Fruit fly (Drosophila melanogaster) whole organism, embryonic: ENCODE results near the gene uncNacbeta.

Experiments used
- Adf1 ChIP-seq: fragments of 200-800 bp; sonication (Bioruptor generic); IDR thresholded peaks from 2 replicates; pipeline ENCODE4 v1.3.6; 2022; ENCODE audit warnings: missing biosample characterization, missing genetic modification characterization
- Antp ChIP-seq: fragments of 200-800 bp; sonication (Bioruptor generic); optimal IDR thresholded peaks from 3 replicates; lab custom pipeline; 2016; ENCODE audit warnings: missing biosample characterization, missing genetic modification characterization
- CG10366 ChIP-seq: fragments of 200-800 bp; sonication (Bioruptor generic); IDR thresholded peaks from 2 replicates; pipeline ENCODE4 v1.3.6; 2022; ENCODE audit warnings: missing biosample characterization, missing genetic modification characterization
- CG10565 ChIP-seq: fragments of 200-800 bp; sonication (Bioruptor generic); optimal IDR thresholded peaks from 3 replicates; lab custom pipeline; 2016; ENCODE audit warnings: missing biosample characterization, mild to moderate bottlenecking, missing genetic modification characterization
- CG11560 ChIP-seq: fragments of 200-800 bp; sonication (Bioruptor generic); IDR thresholded peaks from 3 replicates; pipeline ENCODE4 v1.3.6; 2022; ENCODE audit warnings: missing biosample characterization, missing genetic modification characterization
- CG14050 ChIP-seq: fragments of 200-800 bp; sonication (Bioruptor generic); IDR thresholded peaks from 3 replicates; pipeline ENCODE4 v1.3.6; 2022; ENCODE audit warnings: missing biosample characterization, missing genetic modification characterization
- CG14860 ChIP-seq: fragments of 200-800 bp; sonication (Bioruptor generic); IDR thresholded peaks from 3 replicates; pipeline ENCODE4 v1.3.6; 2022; ENCODE audit warnings: missing biosample characterization, missing genetic modification characterization; ENCODE audit not compliant: partially characterized antibody
- CG17568 ChIP-seq: fragments of 200-800 bp; sonication (Bioruptor generic); optimal IDR thresholded peaks from 2 replicates; lab custom pipeline; 2018; ENCODE audit warnings: missing biosample characterization, mild to moderate bottlenecking, missing genetic modification characterization, moderate library complexity
- CG17612 ChIP-seq: fragments of 200-800 bp; sonication (Bioruptor generic); IDR thresholded peaks from 2 replicates; pipeline ENCODE4 v1.3.6; 2022; ENCODE audit warnings: missing biosample characterization, missing genetic modification characterization
- CG18262 ChIP-seq: fragments of 200-800 bp; optimal IDR thresholded peaks from 3 replicates; lab custom pipeline; 2019; ENCODE audit warnings: missing biosample characterization, mild to moderate bottlenecking, missing genetic modification characterization, moderate library complexity
- CG30403 ChIP-seq: fragments of 200-800 bp; sonication (Bioruptor generic); optimal IDR thresholded peaks from 3 replicates; lab custom pipeline; 2016; ENCODE audit warnings: missing biosample characterization, missing genetic modification characterization
- CG31365 ChIP-seq: fragments of 200-800 bp; sonication (Bioruptor generic); optimal IDR thresholded peaks from 2 replicates; lab custom pipeline; 2018; ENCODE audit warnings: missing biosample characterization, mild to moderate bottlenecking, missing genetic modification characterization
- CG3838 ChIP-seq: fragments of 200-800 bp; sonication (Bioruptor generic); optimal IDR thresholded peaks from 3 replicates; lab custom pipeline; 2016; ENCODE audit warnings: missing biosample characterization, missing genetic modification characterization
- CG4404 ChIP-seq: fragments of 200-800 bp; sonication (Bioruptor generic); IDR thresholded peaks from 2 replicates; pipeline ENCODE4 v1.3.6; 2022; ENCODE audit warnings: missing biosample characterization, missing genetic modification characterization
- CG4707 ChIP-seq: fragments of 200-800 bp; sonication (Bioruptor generic); optimal IDR thresholded peaks from 2 replicates; lab custom pipeline; 2018; ENCODE audit warnings: missing biosample characterization, mild to moderate bottlenecking, missing genetic modification characterization, moderate library complexity
- CG7839 ChIP-seq: fragments of 200-800 bp; sonication (Bioruptor generic); optimal IDR thresholded peaks from 3 replicates; lab custom pipeline; 2018; ENCODE audit warnings: missing biosample characterization, mild to moderate bottlenecking, missing genetic modification characterization, moderate library complexity
- CG8944 ChIP-seq: fragments of 200-800 bp; sonication (Bioruptor generic); optimal IDR thresholded peaks from 3 replicates; lab custom pipeline; 2016; ENCODE audit warnings: missing biosample characterization, missing genetic modification characterization
- CG9215 ChIP-seq: fragments of 200-800 bp; sonication (Bioruptor generic); IDR thresholded peaks from 2 replicates; pipeline ENCODE4 v1.3.6; 2022; ENCODE audit warnings: missing biosample characterization, missing genetic modification characterization
- D ChIP-seq, 2 experiments: fragments of 200-800 bp in 1 of 2; fragments of >200 bp in 1 of 2; sonication (Bioruptor generic) in 1 of 2; optimal IDR thresholded peaks; 2 replicates in 1 of 2; 3 replicates in 1 of 2; lab custom pipeline; 2017; ENCODE audit warnings: mild to moderate bottlenecking in 1 of 2, missing biosample characterization in 1 of 2, missing genetic modification characterization in 1 of 2, missing genetic modification reagents in 1 of 2
- Dip3 ChIP-seq: fragments of 200-800 bp; sonication (Bioruptor generic); optimal IDR thresholded peaks from 3 replicates; lab custom pipeline; 2016; ENCODE audit warnings: missing biosample characterization, missing genetic modification characterization
- Eip74EF ChIP-seq, 2 experiments: fragments of 200-800 bp in 1 of 2; fragments of >200 bp in 1 of 2; sonication (Bioruptor generic) in 1 of 2; optimal IDR thresholded peaks; 2 replicates each; lab custom pipeline; 2017 to 2019; ENCODE audit warnings: missing biosample characterization in 2 of 2, missing genetic modification characterization in 2 of 2, mild to moderate bottlenecking in 1 of 2, moderate library complexity in 1 of 2
- Ets97D ChIP-seq: fragments of 200-800 bp; sonication (Bioruptor generic); optimal IDR thresholded peaks from 3 replicates; lab custom pipeline; 2016; ENCODE audit warnings: missing biosample characterization, missing genetic modification characterization
- Hmr ChIP-seq: fragments of 200-800 bp; sonication (Bioruptor generic); optimal IDR thresholded peaks from 3 replicates; lab custom pipeline; 2017; ENCODE audit warnings: mild to moderate bottlenecking, missing biosample characterization, missing genetic modification reagents, missing genetic modification characterization
- Jarid2 ChIP-seq: fragments of 200-800 bp; sonication (Bioruptor generic); optimal IDR thresholded peaks from 3 replicates; lab custom pipeline; 2017; ENCODE audit warnings: mild to moderate bottlenecking, missing biosample characterization, missing genetic modification reagents, missing genetic modification characterization
- Meics ChIP-seq: fragments of 200-800 bp; sonication (Bioruptor generic); optimal IDR thresholded peaks from 2 replicates; lab custom pipeline; 2017; ENCODE audit warnings: missing biosample characterization, mild to moderate bottlenecking, missing genetic modification characterization
- Myb ChIP-seq: fragments of 200-800 bp; sonication (Bioruptor generic); optimal IDR thresholded peaks from 2 replicates; lab custom pipeline; 2016; ENCODE audit warnings: missing biosample characterization, missing genetic modification characterization
- NK7.1 ChIP-seq: fragments of 200-800 bp; sonication (Bioruptor generic); optimal IDR thresholded peaks from 3 replicates; lab custom pipeline; 2016; ENCODE audit warnings: missing biosample characterization, missing genetic modification characterization
- Nf-YA ChIP-seq: fragments of 200-800 bp; sonication (Bioruptor generic); IDR thresholded peaks from 2 replicates; pipeline ENCODE4 v1.3.6; 2022; ENCODE audit warnings: missing biosample characterization, missing genetic modification characterization
- Oaz ChIP-seq: fragments of 200-800 bp; sonication (Bioruptor generic); IDR thresholded peaks from 2 replicates; pipeline ENCODE4 v1.3.6; 2022; ENCODE audit warnings: missing biosample characterization, missing genetic modification characterization
- Pdp1 ChIP-seq, 2 experiments: fragments of 200-800 bp; sonication (Bioruptor generic); optimal IDR thresholded peaks; 3 replicates each; lab custom pipeline; 2016; ENCODE audit warnings: missing biosample characterization in 2 of 2, missing genetic modification characterization in 2 of 2, mild to moderate bottlenecking in 1 of 2, moderate library complexity in 1 of 2
- bbx ChIP-seq: fragments of 200-800 bp; sonication (Bioruptor generic); IDR thresholded peaks from 2 replicates; pipeline ENCODE4 v1.3.6; 2022; ENCODE audit warnings: missing biosample characterization, missing genetic modification characterization; ENCODE audit not compliant: partially characterized antibody
- corto ChIP-seq: fragments of 200-800 bp; sonication (Bioruptor generic); optimal IDR thresholded peaks from 2 replicates; lab custom pipeline; 2016; ENCODE audit warnings: missing biosample characterization, mild to moderate bottlenecking, missing genetic modification characterization, moderate library complexity
- cwo ChIP-seq: fragments of 200-800 bp; sonication (Bioruptor generic); optimal IDR thresholded peaks from 3 replicates; lab custom pipeline; 2017; ENCODE audit warnings: missing biosample characterization, missing genetic modification characterization, mild to moderate bottlenecking, moderate library complexity, missing genetic modification reagents
- eve ChIP-seq, 2 experiments: fragments of >200 bp; optimal IDR thresholded peaks; 2 replicates each; lab custom pipeline; 2017; ENCODE audit warnings: missing biosample characterization in 2 of 2, missing genetic modification characterization in 2 of 2
- fd102C ChIP-seq: fragments of 200-800 bp; sonication (Bioruptor generic); optimal IDR thresholded peaks from 2 replicates; lab custom pipeline; 2018; ENCODE audit warnings: missing biosample characterization, mild to moderate bottlenecking, missing genetic modification characterization, moderate library complexity
- fd64A ChIP-seq: fragments of 200-800 bp; sonication (Bioruptor generic); optimal IDR thresholded peaks from 3 replicates; lab custom pipeline; 2018; ENCODE audit warnings: missing biosample characterization, mild to moderate bottlenecking, missing genetic modification characterization
- lbe ChIP-seq: fragments of 200-800 bp; sonication (Bioruptor generic); optimal IDR thresholded peaks from 2 replicates; lab custom pipeline; 2016; ENCODE audit warnings: missing biosample characterization, mild to moderate bottlenecking, missing genetic modification characterization
- lilli ChIP-seq: fragments of 200-800 bp; sonication (Bioruptor generic); optimal IDR thresholded peaks from 3 replicates; lab custom pipeline; 2016; ENCODE audit warnings: missing biosample characterization, missing genetic modification characterization
- pan ChIP-seq, 4 experiments: fragments of >200 bp in 3 of 4; fragments of 200-800 bp in 1 of 4; sonication (Bioruptor generic) in 1 of 4; optimal IDR thresholded peaks in 3 of 4; IDR thresholded peaks in 1 of 4; 2 replicates each; pipeline versions ENCODE4 v1.3.6 to Lab custom; 2017 to 2022; ENCODE audit warnings: missing biosample characterization in 2 of 4, missing genetic modification characterization in 2 of 4, mixed read lengths in 1 of 4
- run ChIP-seq: fragments of 200-800 bp; sonication (Bioruptor generic); optimal IDR thresholded peaks from 3 replicates; lab custom pipeline; 2018; ENCODE audit warnings: missing biosample characterization, mild to moderate bottlenecking, missing genetic modification characterization
- sc ChIP-seq, 3 experiments: fragments of >200 bp in 2 of 3; fragments of 200-800 bp in 1 of 3; sonication (Bioruptor generic) in 1 of 3; optimal IDR thresholded peaks; 2 replicates in 2 of 3; 3 replicates in 1 of 3; lab custom pipeline; 2017; ENCODE audit warnings: mild to moderate bottlenecking in 1 of 3, missing biosample characterization in 1 of 3, missing genetic modification characterization in 1 of 3, missing genetic modification reagents in 1 of 3
- scrt ChIP-seq: fragments of 200-800 bp; sonication (Bioruptor generic); optimal IDR thresholded peaks from 2 replicates; lab custom pipeline; 2018; ENCODE audit warnings: missing biosample characterization, mild to moderate bottlenecking, missing genetic modification characterization, moderate library complexity
- sd ChIP-seq: fragments of 200-800 bp; sonication (Bioruptor generic); optimal IDR thresholded peaks from 3 replicates; lab custom pipeline; 2018; ENCODE audit warnings: missing biosample characterization, mild to moderate bottlenecking, missing genetic modification characterization, moderate library complexity
- sima ChIP-seq: fragments of 200-800 bp; sonication (Bioruptor generic); optimal IDR thresholded peaks from 2 replicates; lab custom pipeline; 2016; ENCODE audit warnings: missing biosample characterization, missing genetic modification characterization
- slbo ChIP-seq: fragments of 200-800 bp; sonication (Bioruptor generic); IDR thresholded peaks from 2 replicates; pipeline ENCODE4 v1.3.6; 2022; ENCODE audit warnings: missing biosample characterization, missing genetic modification characterization
- ssp ChIP-seq: fragments of 200-800 bp; sonication (Bioruptor generic); IDR thresholded peaks from 2 replicates; pipeline ENCODE4 v1.3.6; 2022; ENCODE audit warnings: missing biosample characterization, missing genetic modification characterization
- usp ChIP-seq: fragments of >200 bp; optimal IDR thresholded peaks from 2 replicates; lab custom pipeline; 2017; ENCODE audit warnings: missing biosample characterization, missing genetic modification characterization
- vfl ChIP-seq: fragments of 200-800 bp; sonication (Bioruptor generic); optimal IDR thresholded peaks from 2 replicates; lab custom pipeline; 2016; ENCODE audit warnings: missing biosample characterization, missing genetic modification characterization
- vvl ChIP-seq: fragments of 200-800 bp; sonication (Bioruptor generic); IDR thresholded peaks from 2 replicates; pipeline ENCODE4 v1.3.6; 2022; ENCODE audit warnings: missing biosample characterization, missing genetic modification characterization

Gene uncNacbeta

dm6 chr2L:530245-530644, 33.4 kb downstream of the uncNacbeta start (continued):
- TF ChIP-seq cwo (GFP tag; lab: Kevin White, UChicago) (no peak), Ets97D (GFP tag; lab: Kevin White, UChicago) (no peak), run (tag; lab: Kevin White, UChicago) (no peak), CG18262 (no peak), Myb (GFP tag; lab: Kevin White, UChicago) (no peak), ssp (no peak), CG9215 (GFP tag; lab: Robert Waterston, UW) (no peak), corto (GFP tag; lab: Kevin White, UChicago) (peak; percentile 84), CG3838 (GFP tag; lab: Kevin White, UChicago) (no peak), lbe (peak; percentile 75), Eip74EF (GFP tag; optimal IDR thresholded peaks at IDR 0.05; lab: Kevin White, UChicago) (no peak), eve (GFP tag; optimal IDR thresholded peaks at IDR 0.05; lab: Kevin White, UChicago) (no peak), Hmr (GFP tag; lab: Kevin White, UChicago) (peak; percentile 2), sc (optimal IDR thresholded peaks at IDR 0.05; lab: Kevin White, UChicago) (no peak), sc (GFP tag; optimal IDR thresholded peaks at IDR 0.05; lab: Kevin White, UChicago) (no peak), Dip3 (GFP tag; lab: Kevin White, UChicago) (no peak), Jarid2 (no peak), CG30403 (GFP tag; lab: Kevin White, UChicago) (peak; percentile 11), Adf1 (GFP tag; lab: Robert Waterston, UW) (no peak), lilli (peak; percentile 39), bbx (no peak), CG11560 (tag; lab: Robert Waterston, UW) (no peak), CG4404 (GFP tag; lab: Robert Waterston, UW) (no peak), pan (optimal IDR thresholded peaks at IDR 0.05; lab: Kevin White, UChicago) (no peak), pan (GFP tag; optimal IDR thresholded peaks at IDR 0.05 in 1 of 2, IDR thresholded peaks at IDR 0.05 in 1 of 2) (peak in 1 of 2 experiments; percentile 6), CG8944 (GFP tag; lab: Kevin White, UChicago) (peak; percentile 8), Oaz (no peak), CG10565 (GFP tag; lab: Kevin White, UChicago) (no peak), vvl (GFP tag; lab: Robert Waterston, UW) (0 out of 2 replicates have a peak, but pooled peaks have one; percentile 22), CG10366 (GFP tag; lab: Robert Waterston, UW) (no peak), sd (tag; lab: Kevin White, UChicago) (no peak), sima (GFP tag; lab: Kevin White, UChicago) (no peak), NK7.1 (GFP tag; lab: Kevin White, UChicago) (no peak), slbo (GFP tag; lab: Robert Waterston, UW) (peak; percentile 44; the same call in 1 of the 2 replicates), CG4707 (GFP tag; lab: Kevin White, UChicago) (no peak), CG17612 (GFP tag; lab: Robert Waterston, UW) (no peak), CG17568 (GFP tag; lab: Kevin White, UChicago) (no peak), vfl (no peak), Nf-YA (GFP tag; lab: Robert Waterston, UW) (no peak), Antp (GFP tag; lab: Kevin White, UChicago) (peak; percentile 46), Meics (GFP tag; lab: Kevin White, UChicago) (no peak), scrt (no peak), fd64A (GFP tag; lab: Kevin White, UChicago) (no peak), CG31365 (no peak), CG14050 (GFP tag; lab: Robert Waterston, UW) (no peak), Pdp1 (GFP tag; optimal IDR thresholded peaks at IDR 0.05; lab: Kevin White, UChicago) (peak in 1 of 2 experiments; percentile 30), CG14860 (no peak), D (optimal IDR thresholded peaks at IDR 0.05; lab: Kevin White, UChicago) (no peak), D (GFP tag; optimal IDR thresholded peaks at IDR 0.05; lab: Kevin White, UChicago) (no peak), usp (no peak), CG7839 (no peak), fd102C (GFP tag; lab: Kevin White, UChicago) (no peak)
